Fruit fly (Drosophila melanogaster): Measurements from ENCODE around the gene CG31140.

The CG31140 gene

dm6 chr3R:23958091-23958838, 4.7 kb upstream of the CG31140 start, which contains the start of the genes GluProRS and AP-1sigma:
Gene GluProRS (minus strand): TSS chr3R:23958391.
Gene AP-1sigma (plus strand): TSS chr3R:23958651.
- TF ChIP-seq CG8478 (optimal IDR thresholded peaks at IDR 0.05), result no peak
- no peak for TF ChIP-seq CTCF (optimal IDR thresholded peaks at IDR 0.05)

- TF ChIP-seq CG8478 (optimal IDR thresholded peaks at IDR 0.05), result no peak
- no peak for TF ChIP-seq CTCF (optimal IDR thresholded peaks at IDR 0.05)
These were observed 2.1 kb upstream of the CG31140 start for dm6 chr3R:23960865-23961264.

dm6 chr3R:23964913-23965718, 2.1 kb downstream of the CG31140 start:
- TF ChIP-seq CG8478 (optimal IDR thresholded peaks at IDR 0.05) (no peak), CTCF (optimal IDR thresholded peaks at IDR 0.05) (no peak)

dm6 chr3R:23969449-23969848, 6.5 kb downstream of the CG31140 start:
- TF ChIP-seq CG8478 (optimal IDR thresholded peaks at IDR 0.05), result no peak
- no peak for TF ChIP-seq CTCF (optimal IDR thresholded peaks at IDR 0.05)

dm6 chr3R:23971208-23971607, 8.2 kb downstream of the CG31140 start:
- TF ChIP-seq CG8478 (optimal IDR thresholded peaks at IDR 0.05) (no peak), CTCF (optimal IDR thresholded peaks at IDR 0.05) (no peak)

dm6 chr3R:23971764-23972163, 8.8 kb downstream of the CG31140 start:
- no peak for TF ChIP-seq CG8478 (optimal IDR thresholded peaks at IDR 0.05)
- TF ChIP-seq CTCF (optimal IDR thresholded peaks at IDR 0.05), result no peak

dm6 chr3R:23981645-23982044, 18.7 kb downstream of the CG31140 start:
- TF ChIP-seq CG8478 (optimal IDR thresholded peaks at IDR 0.05) (no peak), CTCF (optimal IDR thresholded peaks at IDR 0.05) (no peak)

dm6 chr3R:23986479-23986930, 23.5 kb downstream of the CG31140 start, which contains the start of the genes CG13603 and CG5902:
Gene CG13603 (minus strand): TSS chr3R:23986569.
Gene CG5902 (plus strand): TSS chr3R:23986642.
- peak in 1 of 2 experiments; percentile 5 for TF ChIP-seq CTCF (optimal IDR thresholded peaks at IDR 0.05)
- no peak for TF ChIP-seq CG8478 (optimal IDR thresholded peaks at IDR 0.05)

dm6 chr3R:23991364-23991763, 28.4 kb downstream of the CG31140 start:
- no peak for TF ChIP-seq CTCF (optimal IDR thresholded peaks at IDR 0.05)
- TF ChIP-seq CG8478 (optimal IDR thresholded peaks at IDR 0.05), result no peak

dm6 chr3R:23992823-23993797, 30.1 kb downstream of the CG31140 start, which contains the start of the genes Epp and Rab7:
Gene Epp (minus strand): TSS chr3R:23992916.
Gene Rab7 (plus strand): TSS chr3R:23993008.
- TF ChIP-seq CG8478 (optimal IDR thresholded peaks at IDR 0.05), result no peak
- peak in 1 of 2 experiments; percentile 13 for TF ChIP-seq CTCF (optimal IDR thresholded peaks at IDR 0.05)

dm6 chr3R:23994578-23994977, 31.6 kb downstream of the CG31140 start:
- TF ChIP-seq CG8478 (optimal IDR thresholded peaks at IDR 0.05) (no peak), CTCF (optimal IDR thresholded peaks at IDR 0.05) (no peak)

dm6 chr3R:23995460-23995859, 32.5 kb downstream of the CG31140 start, which contains the start of gene CG33108:
Gene CG33108 (plus strand): TSS chr3R:23995659.
- TF ChIP-seq CTCF (optimal IDR thresholded peaks at IDR 0.05) (no peak), CG8478 (optimal IDR thresholded peaks at IDR 0.05) (no peak)

dm6 chr3R:23996224-23996623, 33.2 kb downstream of the CG31140 start, which contains the start of gene LSm3:
Gene LSm3 (plus strand): TSS chr3R:23996262.
- TF ChIP-seq CTCF (optimal IDR thresholded peaks at IDR 0.05) (peak in 1 of 2 experiments; percentile 16), CG8478 (optimal IDR thresholded peaks at IDR 0.05) (no peak)

dm6 chr3R:24001150-24001549, 38.2 kb downstream of the CG31140 start:
- no peak for TF ChIP-seq CG8478 (optimal IDR thresholded peaks at IDR 0.05)
- no peak for TF ChIP-seq CTCF (optimal IDR thresholded peaks at IDR 0.05)
